Worm (Caenorhabditis elegans): ENCODE data around the gene gei-8.

ce11 chrIII:8133346-8133745 is 12.3 kb upstream of the gei-8 start, which contains the start of gene C14B9.2:
- no peak for TF ChIP-seq unc-86 (tag; optimal IDR thresholded peaks at IDR 0.05)
- TF ChIP-seq ahr-1 (tag; optimal IDR thresholded peaks at IDR 0.05), result no peak
- no peak for TF ChIP-seq pax-1 (tag; optimal IDR thresholded peaks at IDR 0.05)
- TF ChIP-seq gmeb-2 (tag; optimal IDR thresholded peaks at IDR 0.05), result no peak
- no peak for TF ChIP-seq dve-1 (tag; optimal IDR thresholded peaks at IDR 0.05)
- TF ChIP-seq elt-2 (tag; optimal IDR thresholded peaks at IDR 0.05), result no peak
- TF ChIP-seq nhr-232 (tag; optimal IDR thresholded peaks at IDR 0.05), result no peak
- no peak for TF ChIP-seq pha-4 (tag; optimal IDR thresholded peaks at IDR 0.05)
- TF ChIP-seq ref-2 (tag; optimal IDR thresholded peaks at IDR 0.05), result no peak

Measured in whole organism, late embryonic.